Fruit fly (Drosophila melanogaster) whole organism, prepupa: ENCODE measurements around the gene CG14034.
A peak's percentile ranks its signal among the peaks of the same experiment; 100 is the strongest.

Experiments used
- CG11762 ChIP-seq: fragments of 200-800 bp; sonication (Bioruptor generic); optimal IDR thresholded peaks from 3 replicates; lab custom pipeline; 2016; ENCODE audit warnings: missing biosample characterization, missing genetic modification characterization; ENCODE audit not compliant: insufficient read depth
- CG15336 ChIP-seq: fragments of 200-800 bp; sonication (Bioruptor generic); IDR thresholded peaks from 2 replicates; pipeline ENCODE4 v1.3.6; 2022; ENCODE audit warnings: missing biosample characterization, missing genetic modification characterization
- CG1621 ChIP-seq: fragments of 200-800 bp; sonication (Bioruptor generic); optimal IDR thresholded peaks from 3 replicates; lab custom pipeline; 2018; ENCODE audit warnings: missing biosample characterization, mild to moderate bottlenecking, missing genetic modification characterization
- CG16779 ChIP-seq: fragments of 200-800 bp; sonication (Bioruptor generic); optimal IDR thresholded peaks from 3 replicates; lab custom pipeline; 2017; ENCODE audit warnings: missing biosample characterization, mild to moderate bottlenecking, missing genetic modification characterization
- CG31627 ChIP-seq: fragments of 200-800 bp; sonication (Bioruptor generic); optimal IDR thresholded peaks from 3 replicates; lab custom pipeline; 2016; ENCODE audit warnings: missing biosample characterization, missing genetic modification characterization
- CG32006 ChIP-seq: fragments of 200-800 bp; sonication (Bioruptor generic); optimal IDR thresholded peaks from 3 replicates; lab custom pipeline; 2017; ENCODE audit warnings: missing biosample characterization, mild to moderate bottlenecking, missing genetic modification characterization
- CG34406 ChIP-seq: fragments of 200-800 bp; sonication (Bioruptor generic); optimal IDR thresholded peaks from 3 replicates; lab custom pipeline; 2016; ENCODE audit warnings: missing biosample characterization, missing genetic modification characterization
- CG4318 ChIP-seq: fragments of 200-800 bp; sonication (Bioruptor generic); optimal IDR thresholded peaks from 3 replicates; lab custom pipeline; 2017; ENCODE audit warnings: missing biosample characterization, mild to moderate bottlenecking, missing genetic modification characterization
- CG6163 ChIP-seq: fragments of 200-800 bp; sonication (Bioruptor generic); IDR thresholded peaks from 3 replicates; pipeline ENCODE4 v1.3.6; 2022; ENCODE audit warnings: missing biosample characterization, missing genetic modification characterization
- CG6276 ChIP-seq: fragments of 200-800 bp; sonication (Bioruptor generic); optimal IDR thresholded peaks from 2 replicates; lab custom pipeline; 2017; ENCODE audit warnings: missing biosample characterization, mild to moderate bottlenecking, missing genetic modification characterization
- CG6808 ChIP-seq: fragments of 200-800 bp; sonication (Bioruptor generic); optimal IDR thresholded peaks from 3 replicates; lab custom pipeline; 2017; ENCODE audit warnings: missing biosample characterization, missing genetic modification characterization, mild to moderate bottlenecking, moderate library complexity, missing genetic modification reagents
- CG7368 ChIP-seq: fragments of 200-800 bp; sonication (Bioruptor generic); optimal IDR thresholded peaks from 3 replicates; lab custom pipeline; 2016; ENCODE audit warnings: missing biosample characterization, missing genetic modification characterization
- CG8119 ChIP-seq: fragments of 200-800 bp; sonication (Bioruptor generic); IDR thresholded peaks from 3 replicates; pipeline ENCODE4 v1.3.6; 2022; ENCODE audit warnings: missing biosample characterization, missing genetic modification characterization
- Eip75B ChIP-seq: fragments of 200-800 bp; sonication (Bioruptor generic); optimal IDR thresholded peaks from 3 replicates; lab custom pipeline; 2016; ENCODE audit warnings: missing biosample characterization, missing genetic modification characterization
- Eip78C ChIP-seq: fragments of 200-800 bp; sonication (Bioruptor generic); peaks from one replicate; lab custom pipeline; 2016; ENCODE audit warnings: missing biosample characterization, missing genetic modification characterization
- Gug ChIP-seq: fragments of 200-800 bp; sonication (Bioruptor generic); IDR thresholded peaks from 2 replicates; pipeline ENCODE4 v1.3.6; 2022; ENCODE audit warnings: missing biosample characterization, missing genetic modification characterization
- Hr38 ChIP-seq: sonication (Bioruptor generic); optimal IDR thresholded peaks from 2 replicates; lab custom pipeline; 2016; ENCODE audit warnings: missing biosample characterization, missing genetic modification characterization
- Hr4 ChIP-seq: fragments of 200-800 bp; sonication (Bioruptor generic); optimal IDR thresholded peaks from 3 replicates; lab custom pipeline; 2016; ENCODE audit warnings: missing biosample characterization, missing genetic modification characterization
- Met ChIP-seq: fragments of 200-800 bp; sonication (Bioruptor generic); optimal IDR thresholded peaks from 3 replicates; lab custom pipeline; 2016; ENCODE audit warnings: missing biosample characterization, missing genetic modification characterization
- OdsH ChIP-seq: fragments of 200-800 bp; sonication (Bioruptor generic); optimal IDR thresholded peaks from 3 replicates; lab custom pipeline; 2016; ENCODE audit warnings: missing biosample characterization, missing genetic modification characterization
- Sox14 ChIP-seq: fragments of 200-800 bp; sonication (Bioruptor generic); optimal IDR thresholded peaks from 3 replicates; lab custom pipeline; 2016; ENCODE audit warnings: missing biosample characterization, missing genetic modification characterization
- achi ChIP-seq: fragments of 200-800 bp; sonication (Bioruptor generic); optimal IDR thresholded peaks from 3 replicates; lab custom pipeline; 2016; ENCODE audit warnings: missing biosample characterization, missing genetic modification characterization
- acj6 ChIP-seq: fragments of 200-800 bp; sonication (Bioruptor generic); optimal IDR thresholded peaks from 3 replicates; lab custom pipeline; 2016; ENCODE audit warnings: missing biosample characterization, missing genetic modification characterization
- dsx ChIP-seq: fragments of 200-800 bp; optimal IDR thresholded peaks from 3 replicates; lab custom pipeline; 2019; ENCODE audit warnings: missing biosample characterization, mild to moderate bottlenecking, missing genetic modification characterization, moderate library complexity; ENCODE audit not compliant: poor library complexity, severe bottlenecking
- eg ChIP-seq: fragments of 200-800 bp; sonication (Bioruptor generic); IDR thresholded peaks from 3 replicates; pipeline ENCODE4 v1.3.6; 2022; ENCODE audit warnings: missing biosample characterization, missing genetic modification characterization
- esn ChIP-seq: fragments of 200-800 bp; sonication (Bioruptor generic); optimal IDR thresholded peaks from 2 replicates; lab custom pipeline; 2016; ENCODE audit warnings: missing biosample characterization, mild to moderate bottlenecking, missing genetic modification characterization, moderate library complexity
- fd85E ChIP-seq: fragments of 200-800 bp; sonication (Bioruptor generic); optimal IDR thresholded peaks from 3 replicates; lab custom pipeline; 2016; ENCODE audit warnings: missing biosample characterization, missing genetic modification characterization
- fkh ChIP-seq: fragments of 200-800 bp; sonication (Bioruptor generic); optimal IDR thresholded peaks from 3 replicates; lab custom pipeline; 2017; ENCODE audit warnings: missing biosample characterization, mild to moderate bottlenecking, missing genetic modification characterization, moderate library complexity
- lz ChIP-seq: fragments of 200-800 bp; sonication (Bioruptor generic); optimal IDR thresholded peaks from 3 replicates; lab custom pipeline; 2016; ENCODE audit warnings: missing biosample characterization, missing genetic modification characterization
- pdm3 ChIP-seq: fragments of 200-800 bp; sonication (Bioruptor generic); optimal IDR thresholded peaks from 3 replicates; lab custom pipeline; 2016; ENCODE audit warnings: missing biosample characterization, missing genetic modification characterization
- spab ChIP-seq: fragments of 200-800 bp; sonication (Bioruptor generic); optimal IDR thresholded peaks from 2 replicates; lab custom pipeline; 2017; ENCODE audit warnings: missing biosample characterization, mild to moderate bottlenecking, missing genetic modification characterization, missing genetic modification reagents
- ss ChIP-seq, 2 experiments: fragments of 200-800 bp; sonication (Bioruptor generic); optimal IDR thresholded peaks; 2 replicates in 1 of 2; 3 replicates in 1 of 2; lab custom pipeline; 2017 to 2018; ENCODE audit warnings: mild to moderate bottlenecking in 2 of 2, missing biosample characterization in 2 of 2, missing genetic modification characterization in 2 of 2, moderate library complexity in 1 of 2
- svp ChIP-seq: fragments of 200-800 bp; sonication (Bioruptor generic); peaks from one replicate; lab custom pipeline; 2016; ENCODE audit warnings: missing biosample characterization, missing genetic modification characterization
- topi ChIP-seq: fragments of 200-800 bp; sonication (Bioruptor generic); optimal IDR thresholded peaks from 3 replicates; lab custom pipeline; 2016; ENCODE audit warnings: missing biosample characterization, missing genetic modification characterization
- vri ChIP-seq: fragments of 200-800 bp; sonication (Bioruptor generic); optimal IDR thresholded peaks from 3 replicates; lab custom pipeline; 2016; ENCODE audit warnings: missing biosample characterization, mild to moderate bottlenecking, missing genetic modification characterization

The CG14034 gene

dm6 chr2L:5242194-5242914 lies 26.0 kb upstream of the CG14034 start:
- TF ChIP-seq CG4318 (GFP tag; lab: Kevin White, UChicago) (peak; percentile 8), spab (GFP tag; lab: Kevin White, UChicago) (no peak), svp (peak; percentile 50), CG11762 (no peak), eg (peak; percentile 58; the same call in 2 of the 3 replicates), Met (GFP tag; lab: Kevin White, UChicago) (peak; percentile 21), OdsH (GFP tag; lab: Kevin White, UChicago) (peak; percentile 5), CG32006 (GFP tag; lab: Kevin White, UChicago) (peak; percentile 57), Eip78C (GFP tag; lab: Kevin White, UChicago) (peak; percentile 51), CG8119 (peak; percentile 34; the same call in 1 of the 3 replicates), vri (GFP tag; lab: Kevin White, UChicago) (peak; percentile 91), CG15336 (GFP tag; lab: Robert Waterston, UW) (peak; percentile 51), Sox14 (peak; percentile 9), lz (no peak), CG6276 (GFP tag; lab: Kevin White, UChicago) (peak; percentile 54), Hr4 (GFP tag; lab: Kevin White, UChicago) (peak; percentile 61), CG34406 (GFP tag; lab: Kevin White, UChicago) (no peak), pdm3 (GFP tag; lab: Kevin White, UChicago) (peak; percentile 12)

dm6 chr2L:5240520-5240919 lies 24.2 kb upstream of the CG14034 start:
- TF ChIP-seq fd85E = no peak
- TF ChIP-seq achi (GFP tag; lab: Kevin White, UChicago) = no peak
- TF ChIP-seq Sox14 = no peak
- no peak for TF ChIP-seq Hr4 (GFP tag; lab: Kevin White, UChicago)
- TF ChIP-seq acj6 (GFP tag; lab: Kevin White, UChicago) = no peak
- no peak for TF ChIP-seq CG1621 (tag; lab: Kevin White, UChicago)
- TF ChIP-seq CG34406 (GFP tag; lab: Kevin White, UChicago) = no peak
- no peak for TF ChIP-seq CG16779 (tag; lab: Kevin White, UChicago)
- no peak for TF ChIP-seq CG4318 (GFP tag; lab: Kevin White, UChicago)
- TF ChIP-seq topi (GFP tag; lab: Kevin White, UChicago) = no peak
- no peak for TF ChIP-seq CG31627 (GFP tag; lab: Kevin White, UChicago)
- TF ChIP-seq CG7368 (GFP tag; lab: Kevin White, UChicago) = no peak
- TF ChIP-seq Hr38 (GFP tag; lab: Kevin White, UChicago) = no peak
- TF ChIP-seq Eip75B (GFP tag; lab: Kevin White, UChicago) = no peak
- TF ChIP-seq dsx = no peak
- no peak for TF ChIP-seq vri (GFP tag; lab: Kevin White, UChicago)

- TF ChIP-seq fkh (GFP tag; lab: Kevin White, UChicago) (peak; percentile 69), esn (no peak), Eip78C (GFP tag; lab: Kevin White, UChicago) (peak; percentile 33), svp (peak; percentile 1)
These were observed 23.3 kb upstream of the CG14034 start for dm6 chr2L:5239433-5240278.

dm6 chr2L:5238567-5238925 lies 22.2 kb upstream of the CG14034 start:
- TF ChIP-seq CG6163 (GFP tag; lab: Robert Waterston, UW) = peak; percentile 32; the same call in 2 of the 3 replicates
- TF ChIP-seq vri (GFP tag; lab: Kevin White, UChicago) = peak; percentile 4
- TF ChIP-seq CG16779 (tag; lab: Kevin White, UChicago) = no peak
- no peak for TF ChIP-seq CG6808 (GFP tag; lab: Kevin White, UChicago)
- TF ChIP-seq Gug (GFP tag; lab: Robert Waterston, UW) = no peak
- TF ChIP-seq CG1621 (tag; lab: Kevin White, UChicago) = peak; percentile 13
- TF ChIP-seq Eip75B (GFP tag; lab: Kevin White, UChicago) = no peak
- peak; percentile 2 to 51 for TF ChIP-seq ss (GFP tag; optimal IDR thresholded peaks at IDR 0.05; lab: Kevin White, UChicago)
